Worm (Caenorhabditis elegans) whole organism, young adult: Measurements from ENCODE around the gene C38C6.3.
A peak's percentile ranks its signal among the peaks of the same experiment; 100 is the strongest.

Source experiments
- B0019.2 ChIP-seq: fragments of 200-800 bp; sonication (Bioruptor generic); conservative IDR thresholded peaks from 2 replicates; pipeline ENCODE4 v1.3.6; 2022; ENCODE audit warnings: missing genetic modification reagents, missing genetic modification characterization, missing compliant biosample characterization
- B0336.3 ChIP-seq: fragments of 200-800 bp; sonication (Bioruptor generic); IDR thresholded peaks from 2 replicates; pipeline ENCODE4 v1.3.6; 2022; ENCODE audit warnings: missing genetic modification characterization, missing compliant biosample characterization
- C17E4.6 ChIP-seq: fragments of 200-800 bp; sonication (Bioruptor generic); IDR thresholded peaks from 2 replicates; pipeline ENCODE4 v1.3.6; 2022; ENCODE audit warnings: missing genetic modification reagents, missing genetic modification characterization, missing compliant biosample characterization
- D2030.7 ChIP-seq: fragments of 200-800 bp; sonication (Bioruptor generic); IDR thresholded peaks from 2 replicates; pipeline ENCODE4 v1.3.6; 2022; ENCODE audit warnings: missing genetic modification reagents, missing genetic modification characterization, missing compliant biosample characterization
- F57A8.1 ChIP-seq: fragments of 200-800 bp; sonication (Bioruptor generic); optimal IDR thresholded peaks from 2 replicates; lab custom pipeline; 2018; ENCODE audit warnings: mild to moderate bottlenecking, missing genetic modification characterization, moderate library complexity, missing compliant biosample characterization
- K11D2.4 ChIP-seq: fragments of 200-800 bp; sonication (Bioruptor generic); IDR thresholded peaks from 2 replicates; pipeline ENCODE4 v1.3.6; 2022; ENCODE audit warnings: missing genetic modification reagents, missing genetic modification characterization, missing compliant biosample characterization
- T07F8.4 ChIP-seq: sonication (generic microtip); optimal IDR thresholded peaks from 2 replicates; lab custom pipeline; 2016; ENCODE audit warnings: mild to moderate bottlenecking, missing genetic modification characterization, moderate library complexity, missing compliant biosample characterization
- T26A5.8 ChIP-seq: sonication (generic microtip); optimal IDR thresholded peaks from 2 replicates; lab custom pipeline; 2016; ENCODE audit warnings: missing genetic modification characterization, missing compliant biosample characterization
- Y53F4B.3 ChIP-seq: fragments of 200-800 bp; sonication (Bioruptor generic); IDR thresholded peaks from 2 replicates; pipeline ENCODE4 v1.3.6; 2022; ENCODE audit warnings: missing genetic modification reagents, missing genetic modification characterization, missing compliant biosample characterization
- Y53G8AR.9 ChIP-seq: fragments of 200-800 bp; sonication (Bioruptor generic); conservative IDR thresholded peaks from 2 replicates; pipeline ENCODE4 v1.3.6; 2022; ENCODE audit warnings: missing genetic modification reagents, missing genetic modification characterization, missing compliant biosample characterization
- ama-1 ChIP-seq, 3 experiments: fragments of 150-350 bp in 1 of 3; sonication (generic microtip) in 2 of 3; optimal IDR thresholded peaks; 2 replicates each; lab custom pipeline; 2014 to 2018; ENCODE audit warnings: missing biosample characterization in 2 of 3, missing genetic modification characterization in 2 of 3, missing genetic modification reagents in 2 of 3
- aptf-2 ChIP-seq: fragments of 200-800 bp; sonication (Bioruptor generic); conservative IDR thresholded peaks from 2 replicates; pipeline ENCODE4 v1.3.6; 2022; ENCODE audit warnings: missing genetic modification reagents, missing genetic modification characterization, missing compliant biosample characterization
- aptf-3 ChIP-seq: fragments of 200-800 bp; sonication (Bioruptor generic); IDR thresholded peaks from 2 replicates; pipeline ENCODE4 v1.3.6; 2022; ENCODE audit warnings: missing genetic modification characterization, missing compliant biosample characterization
- athp-1 ChIP-seq: sonication (generic microtip); optimal IDR thresholded peaks from 2 replicates; lab custom pipeline; 2017; ENCODE audit warnings: mild to moderate bottlenecking, missing genetic modification characterization, missing compliant biosample characterization
- attf-3 ChIP-seq: fragments of 200-800 bp; sonication (Bioruptor generic); conservative IDR thresholded peaks from 2 replicates; pipeline ENCODE4 v1.3.6; 2022; ENCODE audit warnings: missing genetic modification reagents, missing genetic modification characterization, missing compliant biosample characterization
- attf-6 ChIP-seq: fragments of 200-800 bp; sonication (Bioruptor generic); IDR thresholded peaks from 2 replicates; pipeline ENCODE4 v1.3.6; 2022; ENCODE audit warnings: missing genetic modification reagents, missing genetic modification characterization, missing compliant biosample characterization
- bed-1 ChIP-seq: fragments of 200-800 bp; sonication (Bioruptor generic); IDR thresholded peaks from 2 replicates; pipeline ENCODE4 v1.3.6; 2022; ENCODE audit warnings: missing genetic modification reagents, missing genetic modification characterization, missing compliant biosample characterization
- ceh-100 ChIP-seq: fragments of 200-800 bp; sonication (Bioruptor generic); IDR thresholded peaks from 2 replicates; pipeline ENCODE4 v1.3.6; 2022; ENCODE audit warnings: missing genetic modification reagents, missing genetic modification characterization, missing compliant biosample characterization
- ceh-27 ChIP-seq: fragments of 200-800 bp; sonication (Bioruptor generic); optimal IDR thresholded peaks from 2 replicates; lab custom pipeline; 2018; ENCODE audit warnings: mild to moderate bottlenecking, missing genetic modification characterization, moderate library complexity, missing compliant biosample characterization
- ceh-79 ChIP-seq: sonication (generic microtip); optimal IDR thresholded peaks from 2 replicates; lab custom pipeline; 2017; ENCODE audit warnings: mild to moderate bottlenecking, missing genetic modification characterization, missing compliant biosample characterization
- ceh-91 ChIP-seq: fragments of 200-800 bp; sonication (Bioruptor generic); IDR thresholded peaks from 2 replicates; pipeline ENCODE4 v1.3.6; 2022; ENCODE audit warnings: missing genetic modification reagents, missing genetic modification characterization, missing compliant biosample characterization
- chd-7 ChIP-seq: sonication (generic microtip); optimal IDR thresholded peaks from 2 replicates; lab custom pipeline; 2016; ENCODE audit warnings: mild to moderate bottlenecking, missing genetic modification characterization, moderate library complexity, missing compliant biosample characterization
- dox-1 ChIP-seq: fragments of 200-800 bp; sonication (Bioruptor generic); IDR thresholded peaks from 2 replicates; pipeline ENCODE4 v1.3.6; 2022; ENCODE audit warnings: missing genetic modification reagents, missing genetic modification characterization, missing compliant biosample characterization
- dpff-1 ChIP-seq: sonication (generic microtip); optimal IDR thresholded peaks from 2 replicates; lab custom pipeline; 2017; ENCODE audit warnings: mild to moderate bottlenecking, missing genetic modification characterization, missing compliant biosample characterization
- dpl-1 ChIP-seq: fragments of 150-350 bp; optimal IDR thresholded peaks from 2 replicates; lab custom pipeline; 2014; ENCODE audit warnings: missing biosample characterization, missing genetic modification reagents, missing genetic modification characterization
- egl-18 ChIP-seq: fragments of 200-800 bp; sonication (Bioruptor generic); IDR thresholded peaks from 2 replicates; pipeline ENCODE4 v1.3.6; 2022; ENCODE audit warnings: missing genetic modification reagents, missing genetic modification characterization, missing compliant biosample characterization
- egrh-3 ChIP-seq: fragments of 200-800 bp; sonication (Bioruptor generic); IDR thresholded peaks from 2 replicates; pipeline ENCODE4 v1.3.6; 2022; ENCODE audit warnings: missing genetic modification reagents, missing genetic modification characterization, missing compliant biosample characterization
- hrde-1 ChIP-seq: sonication (generic microtip); optimal IDR thresholded peaks from 2 replicates; lab custom pipeline; 2016; ENCODE audit warnings: missing genetic modification characterization, mild to moderate bottlenecking, missing compliant biosample characterization, moderate library complexity, missing genotype, missing genetic modification reagents, borderline replicate concordance
- lag-1 ChIP-seq: fragments of 200-800 bp; sonication (Bioruptor generic); IDR thresholded peaks from 2 replicates; pipeline ENCODE4 v1.3.6; 2022; ENCODE audit warnings: missing genetic modification reagents, missing genetic modification characterization, missing compliant biosample characterization
- let-526 ChIP-seq: fragments of 200-800 bp; sonication (Bioruptor generic); IDR thresholded peaks from 2 replicates; pipeline ENCODE4 v1.3.6; 2022; ENCODE audit warnings: missing genetic modification reagents, missing genetic modification characterization, missing compliant biosample characterization
- let-607 ChIP-seq, 2 experiments: fragments of 200-800 bp in 1 of 2; sonication (Bioruptor generic) in 1 of 2; sonication (generic microtip) in 1 of 2; optimal IDR thresholded peaks; 2 replicates each; lab custom pipeline; 2016 to 2018; ENCODE audit warnings: mild to moderate bottlenecking in 2 of 2, missing compliant biosample characterization in 2 of 2, missing genetic modification characterization in 2 of 2, moderate library complexity in 2 of 2, missing genotype in 1 of 2
- lin-40 ChIP-seq: sonication (generic microtip); optimal IDR thresholded peaks from 2 replicates; lab custom pipeline; 2016; ENCODE audit warnings: missing genetic modification characterization, mild to moderate bottlenecking, missing compliant biosample characterization, missing genotype, missing genetic modification reagents
- madf-6 ChIP-seq: fragments of 200-800 bp; sonication (Bioruptor generic); IDR thresholded peaks from 2 replicates; pipeline ENCODE4 v1.3.6; 2022; ENCODE audit warnings: missing genetic modification reagents, missing genetic modification characterization, missing compliant biosample characterization
- mcd-1 ChIP-seq: fragments of 200-800 bp; sonication (Bioruptor generic); IDR thresholded peaks from 2 replicates; pipeline ENCODE4 v1.3.6; 2022; ENCODE audit warnings: missing genetic modification reagents, missing genetic modification characterization, missing compliant biosample characterization
- nfya-2 ChIP-seq: fragments of 200-800 bp; sonication (Bioruptor generic); IDR thresholded peaks from 2 replicates; pipeline ENCODE4 v1.3.6; 2022; ENCODE audit warnings: missing genetic modification reagents, missing genetic modification characterization, missing compliant biosample characterization
- nhr-80 ChIP-seq: sonication (generic microtip); optimal IDR thresholded peaks from 2 replicates; lab custom pipeline; 2016; ENCODE audit warnings: missing genetic modification characterization, missing compliant biosample characterization
- nhr-90 ChIP-seq: sonication (generic microtip); optimal IDR thresholded peaks from 2 replicates; lab custom pipeline; 2016; ENCODE audit warnings: missing genotype, mild to moderate bottlenecking, missing genetic modification characterization, missing compliant biosample characterization
- pbrm-1 ChIP-seq: fragments of 200-800 bp; sonication (Bioruptor generic); IDR thresholded peaks from 2 replicates; pipeline ENCODE4 v1.3.6; 2022; ENCODE audit warnings: missing genetic modification reagents, missing genetic modification characterization, missing compliant biosample characterization
- rcor-1 ChIP-seq: fragments of 200-800 bp; sonication (Bioruptor generic); IDR thresholded peaks from 2 replicates; pipeline ENCODE4 v1.3.6; 2022; ENCODE audit warnings: missing genetic modification reagents, missing genetic modification characterization, missing compliant biosample characterization
- sdz-38 ChIP-seq: sonication (generic microtip); optimal IDR thresholded peaks from 2 replicates; lab custom pipeline; 2016; ENCODE audit warnings: missing genotype, missing genetic modification characterization, missing compliant biosample characterization
- snpc-1.3 ChIP-seq: sonication (generic microtip); optimal IDR thresholded peaks from 2 replicates; lab custom pipeline; 2017; ENCODE audit warnings: missing genetic modification characterization, mild to moderate bottlenecking, missing compliant biosample characterization, antibody characterized with exemption, moderate library complexity, missing genotype, missing genetic modification reagents; ENCODE audit not compliant: insufficient read depth
- snpc-3.4 ChIP-seq: sonication (generic microtip); optimal IDR thresholded peaks from 2 replicates; lab custom pipeline; 2017; ENCODE audit warnings: missing genetic modification characterization, mild to moderate bottlenecking, missing compliant biosample characterization, antibody characterized with exemption, moderate library complexity, missing genotype, missing genetic modification reagents
- somi-1 ChIP-seq: fragments of 200-800 bp; sonication (Bioruptor generic); optimal IDR thresholded peaks from 2 replicates; lab custom pipeline; 2018; ENCODE audit warnings: mild to moderate bottlenecking, missing genetic modification characterization, missing compliant biosample characterization
- tbp1 ChIP-seq: fragments of 200-800 bp; sonication (Bioruptor generic); optimal IDR thresholded peaks from 2 replicates; lab custom pipeline; 2018; ENCODE audit warnings: mild to moderate bottlenecking, missing genetic modification characterization, missing compliant biosample characterization
- xnd-1 ChIP-seq: sonication (generic microtip); optimal IDR thresholded peaks from 2 replicates; lab custom pipeline; 2016; ENCODE audit warnings: missing genotype, missing genetic modification reagents, missing genetic modification characterization, missing compliant biosample characterization
- zim-3 ChIP-seq: sonication (generic microtip); optimal IDR thresholded peaks from 2 replicates; lab custom pipeline; 2017; ENCODE audit warnings: mild to moderate bottlenecking, missing genetic modification characterization, moderate library complexity, missing compliant biosample characterization
- ztf-18 ChIP-seq: sonication (generic microtip); optimal IDR thresholded peaks from 2 replicates; lab custom pipeline; 2016; ENCODE audit warnings: missing genotype, mild to moderate bottlenecking, missing genetic modification characterization, missing compliant biosample characterization
- ztf-26 ChIP-seq: sonication (generic microtip); optimal IDR thresholded peaks from 2 replicates; lab custom pipeline; 2017; ENCODE audit warnings: missing genetic modification characterization, missing compliant biosample characterization
- ztf-6 ChIP-seq: fragments of 200-800 bp; sonication (Bioruptor generic); IDR thresholded peaks from 2 replicates; pipeline ENCODE4 v1.3.6; 2022; ENCODE audit warnings: missing genetic modification reagents, missing genetic modification characterization, missing compliant biosample characterization

The C38C6.3 gene

ce11 chrII:14598367-14598766 lies 34.6 kb upstream of the C38C6.3 start (continued):
- TF ChIP-seq lin-40 (tag; lab: Kevin White, UChicago) (no peak), mcd-1 (GFP tag; lab: Robert Waterston, UW) (no peak; the same call in 1 of the 2 replicates), ceh-100 (GFP tag; lab: Robert Waterston, UW) (no peak), aptf-2 (no peak), D2030.7 (GFP tag; lab: Robert Waterston, UW) (no peak), madf-6 (GFP tag; lab: Robert Waterston, UW) (no peak), C17E4.6 (GFP tag; lab: Robert Waterston, UW) (no peak), B0336.3 (peak; percentile 84), snpc-3.4 (tag; lab: Kevin White, UChicago) (no peak), Y53F4B.3 (GFP tag; lab: Robert Waterston, UW) (no peak), Y53G8AR.9 (no peak), attf-6 (GFP tag; lab: Robert Waterston, UW) (no peak), dox-1 (GFP tag; lab: Robert Waterston, UW) (no peak), ama-1 (optimal IDR thresholded peaks at IDR 0.05; lab: Kevin White, UChicago) (no peak), ama-1 (GFP tag; optimal IDR thresholded peaks at IDR 0.05; lab: Kevin White, UChicago) (no peak), aptf-3 (GFP tag; lab: Robert Waterston, UW) (no peak), tbp1 (GFP tag; lab: Kevin White, UChicago) (peak; percentile 52), chd-7 (tag; lab: Kevin White, UChicago) (peak; percentile 46), T07F8.4 (no peak), somi-1 (GFP tag; lab: Kevin White, UChicago) (peak; percentile 28), F57A8.1 (GFP tag; lab: Kevin White, UChicago) (no peak), K11D2.4 (GFP tag; lab: Robert Waterston, UW) (peak; percentile 54; the same call in 1 of the 2 replicates), hrde-1 (no peak), dpl-1 (no peak), egrh-3 (GFP tag; lab: Robert Waterston, UW) (no peak), ceh-79 (tag; lab: Kevin White, UChicago) (no peak), B0019.2 (GFP tag; lab: Robert Waterston, UW) (no peak), ztf-26 (tag; lab: Kevin White, UChicago) (peak; percentile 1), lag-1 (GFP tag; lab: Robert Waterston, UW) (no peak), attf-3 (no peak), let-607 (tag; optimal IDR thresholded peaks at IDR 0.05; lab: Kevin White, UChicago) (peak in 1 of 2 experiments; percentile 36), dpff-1 (tag; lab: Kevin White, UChicago) (no peak), nfya-2 (GFP tag; lab: Robert Waterston, UW) (no peak), rcor-1 (GFP tag; lab: Robert Waterston, UW) (no peak), ceh-91 (no peak), egl-18 (GFP tag; lab: Robert Waterston, UW) (no peak), nhr-80 (tag; lab: Kevin White, UChicago) (peak; percentile 36), bed-1 (GFP tag; lab: Robert Waterston, UW) (no peak), snpc-1.3 (tag; lab: Kevin White, UChicago) (no peak), ztf-6 (no peak), athp-1 (tag; lab: Kevin White, UChicago) (no peak), xnd-1 (tag; lab: Kevin White, UChicago) (no peak), nhr-90 (no peak), ceh-27 (GFP tag; lab: Kevin White, UChicago) (no peak), ztf-18 (no peak), sdz-38 (no peak), zim-3 (no peak), pbrm-1 (GFP tag; lab: Robert Waterston, UW) (no peak), T26A5.8 (tag; lab: Kevin White, UChicago) (no peak), let-526 (peak; percentile 31; the same call in 1 of the 2 replicates)
